Worm (Caenorhabditis elegans): Measurements from ENCODE around the gene Y76B12C.3.

The Y76B12C.3 gene

ce11 chrIV:1973372-1973771, at the start of gene Y76B12C.3:
TSS of gene Y76B12C.3 (plus strand) at chrIV:1973705.
- TF ChIP-seq unc-130 (GFP tag; optimal IDR thresholded peaks at IDR 0.05) (no peak), mes-2 (tag; optimal IDR thresholded peaks at IDR 0.05; ENCODE audit: poor library complexity, severe bottlenecking) (peak; percentile 11), lsy-2 (tag; optimal IDR thresholded peaks at IDR 0.05) (peak in 1 of 2 experiments; percentile 22)

- TF ChIP-seq hlh-30 (tag; optimal IDR thresholded peaks at IDR 0.05; ENCODE audit: insufficient read depth) (peak; percentile 85), T26A8.4 (GFP tag; IDR thresholded peaks at IDR 0.05) (no peak), dmd-6 (GFP tag; IDR thresholded peaks at IDR 0.05) (no peak), lsy-2 (tag; optimal IDR thresholded peaks at IDR 0.05) (peak in 1 of 2 experiments; percentile 14), nhr-10 (tag; optimal IDR thresholded peaks at IDR 0.05) (no peak), lin-38 (GFP tag; IDR thresholded peaks at IDR 0.05) (peak; percentile 91), nhr-28 (tag; optimal IDR thresholded peaks at IDR 0.05) (peak; percentile 6)
Observed at ce11 chrIV:1923722-1924121, 49.8 kb upstream of the Y76B12C.3 start, which contains the start of gene denn-4. TSS of gene denn-4 (plus strand) at chrIV:1924001.

- TF ChIP-seq snpc-1.2 (GFP tag; IDR thresholded peaks at IDR 0.05), result no peak
- no peak for TF ChIP-seq mdl-1 (tag; optimal IDR thresholded peaks at IDR 0.05)
- no peak for TF ChIP-seq Y48G9A.11 (GFP tag; IDR thresholded peaks at IDR 0.05)
- TF ChIP-seq aha-1 (tag), result peak; percentile 96
- no peak for TF ChIP-seq snpc-4 (tag; optimal IDR thresholded peaks at IDR 0.05)
- TF ChIP-seq R02D3.7 (tag; optimal IDR thresholded peaks at IDR 0.05), result no peak
- no peak for TF ChIP-seq daf-8 (GFP tag; IDR thresholded peaks at IDR 0.05)
Observed at ce11 chrIV:1924178-1924577, 49.3 kb upstream of the Y76B12C.3 start.

- TF ChIP-seq dpl-1 (GFP tag; optimal IDR thresholded peaks at IDR 0.05) (no peak), nhr-102 (tag; optimal IDR thresholded peaks at IDR 0.05) (no peak), dve-1 (tag; optimal IDR thresholded peaks at IDR 0.05; ENCODE audit: insufficient read depth) (no peak), mxl-3 (GFP tag; optimal IDR thresholded peaks at IDR 0.05) (no peak), unc-62 (GFP tag; optimal IDR thresholded peaks at IDR 0.05 in 1 of 2) (peak in 1 of 2 experiments; percentile 97), unc-62 (tag; optimal IDR thresholded peaks at IDR 0.05) (no peak), Y48G9A.11 (GFP tag; IDR thresholded peaks at IDR 0.05) (no peak), tra-1 (GFP tag; IDR thresholded peaks at IDR 0.05) (no peak)
Observed at ce11 chrIV:1945200-1945599, 28.3 kb upstream of the Y76B12C.3 start.

ce11 chrIV:1947891-1948290, 25.6 kb upstream of the Y76B12C.3 start, which contains the start of gene tsen-54:
TSS of gene tsen-54 (plus strand) at chrIV:1948191.
- no peak for TF ChIP-seq ceh-82 (tag; optimal IDR thresholded peaks at IDR 0.05)
- no peak for TF ChIP-seq daf-8 (GFP tag; IDR thresholded peaks at IDR 0.05)
- TF ChIP-seq mes-2 (tag; optimal IDR thresholded peaks at IDR 0.05; ENCODE audit: poor library complexity, severe bottlenecking), result no peak
- TF ChIP-seq set-16 (GFP tag; IDR thresholded peaks at IDR 0.05), result no peak
- TF ChIP-seq nhr-28 (tag; optimal IDR thresholded peaks at IDR 0.05), result no peak
- TF ChIP-seq tag-97 (GFP tag; IDR thresholded peaks at IDR 0.05), result no peak
- no peak for TF ChIP-seq ceh-62 (tag; optimal IDR thresholded peaks at IDR 0.05)
- TF ChIP-seq ZK546.5 (tag; optimal IDR thresholded peaks at IDR 0.05), result no peak
- no peak for TF ChIP-seq ctbp-1 (GFP tag; IDR thresholded peaks at IDR 0.05)
- TF ChIP-seq nhr-25 (tag; optimal IDR thresholded peaks at IDR 0.05; ENCODE audit: borderline replicate concordance, insufficient read depth), result no peak
- TF ChIP-seq gei-8 (GFP tag; optimal IDR thresholded peaks at IDR 0.05), result no peak
- no peak for TF ChIP-seq zfp-2 (tag; optimal IDR thresholded peaks at IDR 0.05)
- no peak for TF ChIP-seq lin-13 (GFP tag; optimal IDR thresholded peaks at IDR 0.05)
- TF ChIP-seq pha-4 (GFP tag; IDR thresholded peaks at IDR 0.05), result no peak
- no peak for TF ChIP-seq pha-4 (tag; optimal IDR thresholded peaks at IDR 0.05)

All from whole organism, L4 larva.